Worm (Caenorhabditis elegans): ENCODE results near the gene B0252.11.

The B0252.11 gene

DNA sequence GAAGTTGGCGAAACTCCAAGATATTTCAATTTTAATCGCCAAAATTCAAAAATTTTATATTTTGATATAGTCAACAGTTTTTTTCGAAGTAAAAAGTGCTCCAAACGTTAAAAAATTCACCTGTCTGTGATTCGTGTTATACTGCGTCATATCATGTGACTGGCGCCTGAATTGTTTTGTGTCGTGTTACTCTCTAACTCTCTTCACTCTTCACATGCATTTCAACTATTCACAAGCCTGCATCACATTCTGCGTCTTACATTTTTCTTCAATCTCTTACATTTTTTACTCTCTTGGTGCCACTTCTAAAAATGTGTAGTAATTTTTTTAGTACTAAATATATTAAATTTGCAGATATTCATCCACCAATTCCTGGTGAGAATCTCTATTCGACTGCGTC is 10.8 kb upstream of the B0252.11 start, which contains the start of gene flcn-1:
flcn-1 (plus strand) TSS at position 348 of the 400 bp plus-strand sequence.
- peak; percentile 50 for TF ChIP-seq egl-13 (tag; optimal IDR thresholded peaks at IDR 0.05)
- peak; percentile 68 for TF ChIP-seq C04F5.9 (tag; optimal IDR thresholded peaks at IDR 0.05)
- TF ChIP-seq nhr-237 (tag; optimal IDR thresholded peaks at IDR 0.05) = no peak
- no peak for TF ChIP-seq hlh-17 (GFP tag; optimal IDR thresholded peaks at IDR 0.05; ENCODE audit: borderline replicate concordance)
- TF ChIP-seq aha-1 (tag; optimal IDR thresholded peaks at IDR 0.05) = no peak
- no peak for TF ChIP-seq tlp-1 (tag; optimal IDR thresholded peaks at IDR 0.05)
- TF ChIP-seq hpl-2 (GFP tag; optimal IDR thresholded peaks at IDR 0.05) = no peak
- TF ChIP-seq nhr-20 (tag; optimal IDR thresholded peaks at IDR 0.05) = peak; percentile 64
- no peak for TF ChIP-seq grh-1 (GFP tag; IDR thresholded peaks at IDR 0.05)
- no peak for TF ChIP-seq egl-27 (tag; optimal IDR thresholded peaks at IDR 0.05)
- TF ChIP-seq fkh-8 (tag; optimal IDR thresholded peaks at IDR 0.05) = peak; percentile 81
- peak; percentile 49 for TF ChIP-seq xbp-1 (tag; optimal IDR thresholded peaks at IDR 0.05)
- TF ChIP-seq aly-2 (tag; optimal IDR thresholded peaks at IDR 0.05) = no peak
- TF ChIP-seq rnt-1 (tag; optimal IDR thresholded peaks at IDR 0.05) = peak; percentile 40
- no peak for TF ChIP-seq zip-4 (GFP tag; optimal IDR thresholded peaks at IDR 0.05)
- TF ChIP-seq pax-3 (tag; optimal IDR thresholded peaks at IDR 0.05) = no peak
- no peak for TF ChIP-seq fkh-4 (tag; optimal IDR thresholded peaks at IDR 0.05; ENCODE audit: borderline replicate concordance)
- TF ChIP-seq sup-37 (GFP tag; optimal IDR thresholded peaks at IDR 0.05) = no peak
- no peak for TF ChIP-seq elt-3 (tag; optimal IDR thresholded peaks at IDR 0.05)
- no peak for TF ChIP-seq nhr-11 (tag; optimal IDR thresholded peaks at IDR 0.05)
- no peak for TF ChIP-seq F16B12.6 (tag; optimal IDR thresholded peaks at IDR 0.05)
- TF ChIP-seq ceh-8 (GFP tag; optimal IDR thresholded peaks at IDR 0.05) = no peak
- TF ChIP-seq ces-1 (GFP tag; optimal IDR thresholded peaks at IDR 0.05) = no peak
- TF ChIP-seq zag-1 (tag; optimal IDR thresholded peaks at IDR 0.05) = no peak
- TF ChIP-seq snpc-4 (tag; optimal IDR thresholded peaks at IDR 0.05) = peak; percentile 15
- peak; percentile 41 for TF ChIP-seq nhr-90 (tag; optimal IDR thresholded peaks at IDR 0.05; ENCODE audit: poor library complexity)
- no peak for TF ChIP-seq ama-1 (optimal IDR thresholded peaks at IDR 0.05)
- peak; percentile 42 for TF ChIP-seq nhr-19 (GFP tag; conservative IDR thresholded peaks at IDR 0.05)
- TF ChIP-seq mab-9 (GFP tag; IDR thresholded peaks at IDR 0.05) = no peak
- no peak for TF ChIP-seq efl-3 (GFP tag; optimal IDR thresholded peaks at IDR 0.05)
- peak in 2 of 3 experiments; percentile 10 to 37 for TF ChIP-seq dpl-1 (GFP tag; optimal IDR thresholded peaks at IDR 0.05)
- TF ChIP-seq ztf-11 (tag; optimal IDR thresholded peaks at IDR 0.05) = no peak
- no peak for TF ChIP-seq isw-1 (GFP tag; IDR thresholded peaks at IDR 0.05)
- peak; percentile 78 for TF ChIP-seq nhr-71 (tag; optimal IDR thresholded peaks at IDR 0.05)
- TF ChIP-seq lir-3 (tag; optimal IDR thresholded peaks at IDR 0.05; ENCODE audit: poor library complexity) = peak; percentile 9
- peak; percentile 7 for TF ChIP-seq dsc-1 (tag; optimal IDR thresholded peaks at IDR 0.05)
- TF ChIP-seq blmp-1 (tag; optimal IDR thresholded peaks at IDR 0.05) = peak; percentile 23
- TF ChIP-seq tbx-2 (tag; optimal IDR thresholded peaks at IDR 0.05) = peak; percentile 40
- no peak for TF ChIP-seq nhr-12 (tag; optimal IDR thresholded peaks at IDR 0.05)
- TF ChIP-seq sox-4 (tag; optimal IDR thresholded peaks at IDR 0.05) = peak; percentile 17
- no peak for TF ChIP-seq skn-1 (tag; optimal IDR thresholded peaks at IDR 0.05)
- TF ChIP-seq unc-130 (tag; optimal IDR thresholded peaks at IDR 0.05) = peak; percentile 20
- TF ChIP-seq lin-14 (GFP tag; optimal IDR thresholded peaks at IDR 0.05) = peak; percentile 85
- TF ChIP-seq nhr-77 (tag; optimal IDR thresholded peaks at IDR 0.05) = no peak
- TF ChIP-seq ceh-82 (tag; optimal IDR thresholded peaks at IDR 0.05) = peak in 1 of 3 experiments; percentile 10
- no peak for TF ChIP-seq lin-15B (tag; optimal IDR thresholded peaks at IDR 0.05)
- no peak for TF ChIP-seq unc-98 (GFP tag; IDR thresholded peaks at IDR 0.05)
- no peak for TF ChIP-seq mef-2 (tag; optimal IDR thresholded peaks at IDR 0.05)
- TF ChIP-seq jun-1 (tag; optimal IDR thresholded peaks at IDR 0.05) = no peak
- no peak for TF ChIP-seq ets-5 (GFP tag; IDR thresholded peaks at IDR 0.05)
- TF ChIP-seq alr-1 (tag; optimal IDR thresholded peaks at IDR 0.05; ENCODE audit: borderline replicate concordance) = no peak
- peak; percentile 15 for TF ChIP-seq fos-1 (tag; optimal IDR thresholded peaks at IDR 0.05)
- TF ChIP-seq ztf-4 (tag; optimal IDR thresholded peaks at IDR 0.05) = no peak

All from whole organism, L1 larva.